Worm (Caenorhabditis elegans) whole organism, L2 larva: ENCODE data around the gene sec-16A.1.

ENCODE experiments used
- C34F6.9 ChIP-seq: fragments of 150-350 bp; optimal IDR thresholded peaks from 2 replicates; lab custom pipeline; 2014; ENCODE audit warnings: missing biosample characterization, missing genetic modification characterization
- F13H6.1 ChIP-seq: sonication (generic microtip); optimal IDR thresholded peaks from 2 replicates; lab custom pipeline; 2016; ENCODE audit warnings: missing genetic modification characterization, missing compliant biosample characterization
- R02D3.7 ChIP-seq: fragments of 150-350 bp; optimal IDR thresholded peaks from 2 replicates; lab custom pipeline; 2014; ENCODE audit warnings: missing biosample characterization, missing genetic modification characterization
- ZK546.5 ChIP-seq: sonication (generic microtip); optimal IDR thresholded peaks from 2 replicates; lab custom pipeline; 2017; ENCODE audit warnings: missing biosample characterization, missing genetic modification characterization
- alr-1 ChIP-seq: fragments of 150-350 bp; optimal IDR thresholded peaks from 2 replicates; lab custom pipeline; 2014; ENCODE audit warnings: missing biosample characterization, missing genetic modification characterization
- ama-1 ChIP-seq: fragments of 150-350 bp; optimal IDR thresholded peaks from 2 replicates; lab custom pipeline; 2018; ENCODE audit warnings: inconsistent platforms
- blmp-1 ChIP-seq: sonication (generic microtip); optimal IDR thresholded peaks from 2 replicates; lab custom pipeline; 2017; ENCODE audit warnings: missing genetic modification characterization, mild to moderate bottlenecking, missing compliant biosample characterization, antibody characterized with exemption, moderate library complexity; ENCODE audit not compliant: insufficient read depth
- ceh-82 ChIP-seq: fragments of 150-350 bp; optimal IDR thresholded peaks from 2 replicates; lab custom pipeline; 2014; ENCODE audit warnings: missing biosample characterization, missing genetic modification characterization
- crh-2 ChIP-seq: sonication (generic microtip); optimal IDR thresholded peaks from 2 replicates; lab custom pipeline; 2017; ENCODE audit warnings: missing biosample characterization, missing genetic modification characterization
- fos-1 ChIP-seq: fragments of 150-350 bp; optimal IDR thresholded peaks from 2 replicates; lab custom pipeline; 2014; ENCODE audit warnings: missing biosample characterization, missing genetic modification characterization
- gmeb-1 ChIP-seq: fragments of 150-350 bp; optimal IDR thresholded peaks from 2 replicates; lab custom pipeline; 2014; ENCODE audit warnings: missing biosample characterization, missing genetic modification characterization
- lin-11 ChIP-seq: fragments of 150-350 bp; sonication (generic microtip); optimal IDR thresholded peaks from 2 replicates; lab custom pipeline; 2014; ENCODE audit warnings: missing biosample characterization, missing genetic modification characterization, inconsistent platforms, mixed read lengths
- mab-5 ChIP-seq: fragments of 150-350 bp; optimal IDR thresholded peaks from 2 replicates; lab custom pipeline; 2014; ENCODE audit warnings: missing biosample characterization, missing genetic modification characterization
- mbf-1 ChIP-seq: sonication (generic microtip); optimal IDR thresholded peaks from 2 replicates; lab custom pipeline; 2017; ENCODE audit warnings: missing biosample characterization, missing genetic modification characterization
- mdl-1 ChIP-seq, 2 experiments: fragments of 150-350 bp in 1 of 2; sonication (generic microtip) in 1 of 2; optimal IDR thresholded peaks; 2 replicates each; lab custom pipeline; 2017; ENCODE audit warnings: missing biosample characterization in 2 of 2, missing genetic modification characterization in 2 of 2
- nhr-10 ChIP-seq: sonication (generic microtip); optimal IDR thresholded peaks from 2 replicates; lab custom pipeline; 2017; ENCODE audit warnings: missing biosample characterization, missing genetic modification characterization
- nhr-12 ChIP-seq: fragments of 150-350 bp; optimal IDR thresholded peaks from 2 replicates; lab custom pipeline; 2014; ENCODE audit warnings: missing biosample characterization, missing genetic modification characterization
- nhr-23 ChIP-seq: fragments of 150-350 bp; optimal IDR thresholded peaks from 2 replicates; lab custom pipeline; 2014; ENCODE audit warnings: missing biosample characterization, missing genetic modification reagents, missing genetic modification characterization
- nhr-6 ChIP-seq: fragments of 150-350 bp; optimal IDR thresholded peaks from 2 replicates; lab custom pipeline; 2014; ENCODE audit warnings: missing biosample characterization, missing genetic modification characterization
- nhr-77 ChIP-seq: fragments of 150-350 bp; optimal IDR thresholded peaks from 2 replicates; lab custom pipeline; 2014; ENCODE audit warnings: missing biosample characterization, missing genetic modification characterization
- sem-4 ChIP-seq: fragments of 150-350 bp; optimal IDR thresholded peaks from 2 replicates; lab custom pipeline; 2014; ENCODE audit warnings: missing biosample characterization, missing genetic modification reagents, missing genetic modification characterization
- skn-1 ChIP-seq: sonication (generic microtip); optimal IDR thresholded peaks from 2 replicates; lab custom pipeline; 2017; ENCODE audit warnings: missing biosample characterization, missing genetic modification characterization
- sma-3 ChIP-seq: sonication (generic microtip); optimal IDR thresholded peaks from 2 replicates; lab custom pipeline; 2016; ENCODE audit warnings: missing genetic modification reagents, missing genetic modification characterization, missing compliant biosample characterization
- sma-9 ChIP-seq, 2 experiments: fragments of 150-350 bp in 1 of 2; sonication (generic microtip) in 1 of 2; optimal IDR thresholded peaks; 2 replicates each; lab custom pipeline; 2014 to 2016; ENCODE audit warnings: missing genetic modification characterization in 2 of 2, mild to moderate bottlenecking in 1 of 2, missing biosample characterization in 1 of 2, missing compliant biosample characterization in 1 of 2, missing genetic modification reagents in 1 of 2, moderate library complexity in 1 of 2
- unc-39 ChIP-seq: fragments of 150-350 bp; optimal IDR thresholded peaks from 2 replicates; lab custom pipeline; 2014; ENCODE audit warnings: missing biosample characterization, missing genetic modification characterization
- zag-1 ChIP-seq: fragments of 150-350 bp; optimal IDR thresholded peaks from 2 replicates; lab custom pipeline; 2014; ENCODE audit warnings: missing biosample characterization, missing genetic modification characterization
- ztf-1 ChIP-seq: fragments of 200-800 bp; sonication (Bioruptor generic); conservative IDR thresholded peaks from 2 replicates; pipeline ENCODE4 v1.3.6; 2022; ENCODE audit warnings: missing genetic modification characterization, missing compliant biosample characterization
- ztf-11 ChIP-seq: sonication (generic microtip); optimal IDR thresholded peaks from 2 replicates; lab custom pipeline; 2017; ENCODE audit warnings: missing biosample characterization, missing genetic modification characterization
- ztf-4 ChIP-seq: fragments of 150-350 bp; optimal IDR thresholded peaks from 2 replicates; lab custom pipeline; 2014; ENCODE audit warnings: missing biosample characterization, missing genetic modification characterization

sec-16A.1 gene

DNA sequence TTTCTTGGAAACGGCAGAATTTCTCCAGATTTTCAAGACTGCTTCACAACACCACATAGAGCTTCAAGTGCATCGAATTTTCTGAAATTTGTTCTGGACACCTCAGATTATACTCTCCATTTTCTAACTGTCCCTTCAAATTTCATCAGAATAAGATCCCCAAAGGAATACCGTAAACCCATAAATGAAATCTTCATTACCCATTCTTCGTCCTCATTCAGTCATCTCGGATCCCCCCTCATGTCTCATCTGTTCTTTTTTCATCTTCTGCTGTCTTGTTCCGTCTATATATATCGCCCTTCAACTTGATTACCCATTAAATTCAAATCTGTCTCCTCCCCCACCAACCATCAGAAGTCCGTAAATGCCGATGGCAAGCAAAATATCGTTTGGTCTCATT is 11.6 kb upstream of the sec-16A.1 start:
- TF ChIP-seq blmp-1 (no peak), gmeb-1 (no peak), nhr-6 (no peak), ztf-11 (tag; lab: Kevin White, UChicago) (no peak), R02D3.7 (tag; lab: Kevin White, UChicago) (no peak), alr-1 (tag; lab: Kevin White, UChicago) (no peak), ztf-1 (no peak), unc-39 (tag; lab: Kevin White, UChicago) (no peak), crh-2 (no peak), zag-1 (tag; lab: Kevin White, UChicago) (no peak), nhr-10 (no peak), ceh-82 (tag; lab: Kevin White, UChicago) (no peak), ztf-4 (no peak)

DNA sequence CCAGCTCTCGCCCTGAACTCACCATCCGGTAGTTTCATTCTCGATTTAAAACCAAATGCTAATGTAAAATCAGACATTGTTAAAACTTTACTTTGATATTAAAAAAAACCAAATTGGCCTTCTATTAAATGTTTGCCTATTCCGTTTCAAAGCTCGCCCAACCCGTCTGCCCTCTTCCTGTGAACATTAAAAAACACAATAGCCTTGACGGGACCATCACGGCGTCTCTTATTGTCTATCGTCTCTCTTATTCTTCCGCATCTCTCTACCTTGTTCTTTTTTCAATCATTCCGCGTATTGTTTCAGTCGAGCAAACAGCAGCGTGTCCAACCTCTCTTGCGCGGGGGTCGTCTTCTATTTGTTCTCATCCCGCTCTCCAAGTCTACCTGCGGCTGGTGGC is 11.0 kb upstream of the sec-16A.1 start, which contains the start of gene ZK512.1:
TSS of gene ZK512.1 (plus strand) at position 301 of the 400 bp plus-strand sequence.
- TF ChIP-seq C34F6.9 (tag; lab: Kevin White, UChicago), result no peak
- TF ChIP-seq sem-4, result no peak
- TF ChIP-seq ztf-4, result no peak
- TF ChIP-seq nhr-77 (tag; lab: Kevin White, UChicago), result no peak

DNA sequence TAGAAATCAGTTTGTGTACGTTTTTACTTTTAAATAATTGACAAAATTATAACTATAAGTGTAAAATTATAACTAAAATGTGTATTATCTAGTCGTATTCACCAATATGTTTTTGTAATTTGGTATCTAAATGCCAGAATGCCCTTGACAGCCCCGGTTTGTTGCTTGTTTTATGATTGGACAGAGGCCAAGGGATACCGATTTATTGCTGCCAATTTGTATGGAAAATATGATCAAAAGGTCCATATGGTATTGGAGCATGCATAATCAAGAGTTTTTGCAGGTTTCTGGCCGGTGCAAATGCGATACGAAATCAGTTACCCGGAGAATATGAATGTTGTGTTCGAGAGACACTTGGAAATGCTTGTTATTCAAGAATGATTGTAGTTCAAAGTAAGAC is 9.9 kb upstream of the sec-16A.1 start:
- TF ChIP-seq skn-1 (tag; lab: Kevin White, UChicago), result no peak
- no peak for TF ChIP-seq sem-4

DNA sequence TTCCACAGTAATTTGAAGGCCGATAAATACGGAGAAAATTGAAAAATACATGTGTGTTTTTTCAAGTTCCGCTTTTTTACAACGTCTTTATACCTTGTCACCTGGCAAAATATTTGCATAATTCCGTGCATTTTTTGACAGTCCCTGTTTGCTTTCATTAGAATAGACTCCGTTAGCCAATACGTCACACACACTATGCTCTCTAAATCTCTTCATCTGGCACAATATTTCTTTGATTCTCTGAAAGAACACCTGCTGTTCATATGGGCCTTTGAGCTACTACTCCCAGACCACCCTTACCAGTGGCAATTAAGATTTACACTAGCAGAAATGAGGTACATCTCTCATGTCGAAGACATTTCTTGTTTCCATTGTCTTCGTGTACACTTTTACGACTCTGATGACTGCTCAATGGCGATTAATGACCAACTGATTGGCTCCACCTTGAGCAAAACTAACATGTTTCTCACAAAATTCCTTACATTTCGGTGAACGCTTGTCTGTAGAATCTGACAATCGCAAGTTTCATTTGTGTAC is 7.3 kb upstream of the sec-16A.1 start, which contains the start of gene grl-11:
TSS of gene grl-11 (minus strand) at position 51 of the 537 bp plus-strand sequence.
- TF ChIP-seq ZK546.5 (no peak), R02D3.7 (tag; lab: Kevin White, UChicago) (no peak), F13H6.1 (tag; lab: Kevin White, UChicago) (no peak), ama-1 (lab: Kevin White, UChicago) (no peak), mbf-1 (tag; lab: Kevin White, UChicago) (no peak), sma-9 (GFP tag; optimal IDR thresholded peaks at IDR 0.05; lab: Kevin White, UChicago) (no peak), sma-9 (tag; optimal IDR thresholded peaks at IDR 0.05; lab: Kevin White, UChicago) (no peak), blmp-1 (no peak), mab-5 (no peak), nhr-23 (no peak), unc-39 (tag; lab: Kevin White, UChicago) (no peak), ceh-82 (tag; lab: Kevin White, UChicago) (no peak), lin-11 (tag; lab: Kevin White, UChicago) (no peak), fos-1 (no peak), ztf-1 (no peak), ztf-4 (no peak)

DNA sequence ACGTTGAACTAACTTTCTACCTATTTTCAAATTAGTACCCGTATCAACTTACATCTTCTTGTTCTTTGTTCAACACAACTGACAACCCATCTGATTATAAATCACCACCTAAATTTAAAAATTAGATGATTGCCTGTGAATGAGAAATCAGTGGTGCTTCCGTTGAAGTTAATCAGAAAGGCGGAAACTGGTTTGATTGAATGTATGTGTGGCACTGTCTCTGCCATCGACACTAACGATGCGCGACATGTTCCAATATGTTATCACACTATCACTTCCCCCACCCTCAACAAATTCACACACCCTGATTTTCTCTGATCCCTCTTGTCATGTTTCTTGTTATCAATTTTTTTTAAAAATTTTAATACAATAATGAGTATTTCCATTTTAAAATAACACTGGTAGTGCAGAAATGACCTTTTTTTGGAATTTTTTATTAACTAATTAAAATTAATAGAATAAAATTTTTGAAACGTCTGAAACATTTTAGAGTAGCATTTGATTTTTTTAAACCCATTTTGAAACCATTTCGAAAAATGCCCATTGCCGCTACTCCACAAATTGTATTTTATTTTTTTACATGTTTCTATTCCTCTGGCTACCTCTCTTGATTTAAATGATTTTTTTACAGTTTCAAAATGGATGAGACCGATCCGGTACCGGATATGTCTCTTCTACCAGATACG is 6.6 kb upstream of the sec-16A.1 start, which contains the start of gene ced-11:
TSS of gene ced-11 (plus strand) at position 636 of the 686 bp plus-strand sequence.
- TF ChIP-seq nhr-77 (tag; lab: Kevin White, UChicago) (no peak), sma-3 (GFP tag; lab: Kevin White, UChicago) (peak; percentile 7), sma-9 (GFP tag; optimal IDR thresholded peaks at IDR 0.05; lab: Kevin White, UChicago) (peak; percentile 1), sma-9 (tag; optimal IDR thresholded peaks at IDR 0.05; lab: Kevin White, UChicago) (no peak)
- TF ChIP-seq, all 48 proteins: peak for 2

DNA sequence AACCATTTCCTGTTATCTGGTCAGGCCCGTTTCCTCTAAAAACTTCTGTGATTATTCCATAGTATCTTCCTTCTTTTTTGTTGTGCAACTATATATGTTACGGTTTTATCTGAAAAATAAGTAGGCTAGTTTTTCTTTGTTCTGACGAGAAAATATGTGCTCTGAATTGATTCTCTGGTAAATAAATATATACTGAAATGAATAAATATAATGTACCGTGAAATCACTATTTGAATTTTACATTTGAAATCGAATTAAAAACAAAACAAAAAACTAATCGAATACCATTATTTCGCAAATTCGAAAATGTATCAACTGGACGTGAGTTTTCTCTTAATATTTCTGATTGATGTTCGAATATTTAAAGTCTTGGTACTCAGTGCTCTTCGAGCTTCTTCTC is 4.9 kb downstream of the sec-16A.1 start, which contains the start of gene ZK512.10:
TSS of gene ZK512.10 (plus strand) at position 301 of the 400 bp plus-strand sequence.
- TF ChIP-seq blmp-1 (no peak), nhr-12 (tag; lab: Kevin White, UChicago) (no peak), ZK546.5 (no peak), mbf-1 (tag; lab: Kevin White, UChicago) (no peak), nhr-6 (no peak), fos-1 (no peak), crh-2 (no peak), mdl-1 (tag; optimal IDR thresholded peaks at IDR 0.05; lab: Kevin White, UChicago) (no peak), nhr-23 (no peak)
